Fruit fly (Drosophila melanogaster) whole organism, embryonic: ENCODE results near the gene bsf.

ENCODE experiments used
- CG10565 ChIP-seq: fragments of 200-800 bp; sonication (Bioruptor generic); optimal IDR thresholded peaks from 3 replicates; lab custom pipeline; 2016; ENCODE audit warnings: missing biosample characterization, mild to moderate bottlenecking, missing genetic modification characterization
- CG12391 ChIP-seq: fragments of 200-800 bp; sonication (Bioruptor generic); optimal IDR thresholded peaks from 3 replicates; lab custom pipeline; 2018; ENCODE audit warnings: missing biosample characterization, mild to moderate bottlenecking, missing genetic modification characterization, moderate library complexity
- CG12659 ChIP-seq: fragments of 200-800 bp; sonication (Bioruptor generic); optimal IDR thresholded peaks from 3 replicates; lab custom pipeline; 2017; ENCODE audit warnings: mild to moderate bottlenecking, missing biosample characterization, missing genetic modification reagents, missing genetic modification characterization
- CG13894 ChIP-seq: fragments of 200-800 bp; sonication (Bioruptor generic); optimal IDR thresholded peaks from 3 replicates; lab custom pipeline; 2018; ENCODE audit warnings: missing biosample characterization, mild to moderate bottlenecking, missing genetic modification characterization, moderate library complexity
- CG14860 ChIP-seq: fragments of 200-800 bp; sonication (Bioruptor generic); IDR thresholded peaks from 3 replicates; pipeline ENCODE4 v1.3.6; 2022; ENCODE audit warnings: missing biosample characterization, missing genetic modification characterization; ENCODE audit not compliant: partially characterized antibody
- CG1529 ChIP-seq: fragments of 200-800 bp; sonication (Bioruptor generic); optimal IDR thresholded peaks from 3 replicates; lab custom pipeline; 2018; ENCODE audit warnings: missing biosample characterization, missing genetic modification characterization
- CG17359 ChIP-seq: fragments of 200-800 bp; sonication (Bioruptor generic); optimal IDR thresholded peaks from 3 replicates; lab custom pipeline; 2018; ENCODE audit warnings: missing biosample characterization, mild to moderate bottlenecking, missing genetic modification characterization, moderate library complexity
- CG30403 ChIP-seq: fragments of 200-800 bp; sonication (Bioruptor generic); optimal IDR thresholded peaks from 3 replicates; lab custom pipeline; 2016; ENCODE audit warnings: missing biosample characterization, missing genetic modification characterization
- CG3838 ChIP-seq: fragments of 200-800 bp; sonication (Bioruptor generic); optimal IDR thresholded peaks from 3 replicates; lab custom pipeline; 2016; ENCODE audit warnings: missing biosample characterization, missing genetic modification characterization
- CG4404 ChIP-seq: fragments of 200-800 bp; sonication (Bioruptor generic); IDR thresholded peaks from 2 replicates; pipeline ENCODE4 v1.3.6; 2022; ENCODE audit warnings: missing biosample characterization, missing genetic modification characterization
- CG4424 ChIP-seq: fragments of 200-800 bp; sonication (Bioruptor generic); optimal IDR thresholded peaks from 3 replicates; lab custom pipeline; 2016; ENCODE audit warnings: missing biosample characterization, missing genetic modification characterization
- CG8281 ChIP-seq: fragments of 200-800 bp; sonication (Bioruptor generic); optimal IDR thresholded peaks from 2 replicates; lab custom pipeline; 2018; ENCODE audit warnings: missing biosample characterization, mild to moderate bottlenecking, missing genetic modification characterization, moderate library complexity
- CG8290 ChIP-seq, 3 experiments: fragments of 200-800 bp; sonication (Bioruptor generic); optimal IDR thresholded peaks; 2 replicates each; lab custom pipeline; 2016 to 2019; ENCODE audit warnings: missing biosample characterization in 3 of 3, missing genetic modification characterization in 3 of 3, mild to moderate bottlenecking in 2 of 3, moderate library complexity in 1 of 3
- Chrac-16 ChIP-seq: fragments of 200-800 bp; sonication (Bioruptor generic); optimal IDR thresholded peaks from 3 replicates; lab custom pipeline; 2016; ENCODE audit warnings: missing biosample characterization, missing genetic modification characterization
- CrebB ChIP-seq: fragments of 200-800 bp; sonication (Bioruptor generic); optimal IDR thresholded peaks from 3 replicates; lab custom pipeline; 2018; ENCODE audit warnings: missing biosample characterization, mild to moderate bottlenecking, missing genetic modification characterization
- Fer1 ChIP-seq: fragments of 200-800 bp; sonication (Bioruptor generic); optimal IDR thresholded peaks from 2 replicates; lab custom pipeline; 2017; ENCODE audit warnings: missing biosample characterization, mild to moderate bottlenecking, missing genetic modification characterization
- H15 ChIP-seq: fragments of 200-800 bp; sonication (Bioruptor generic); IDR thresholded peaks from 3 replicates; pipeline ENCODE4 v1.3.6; 2022; ENCODE audit warnings: missing biosample characterization, missing genetic modification characterization
- HHEX ChIP-seq: fragments of 200-800 bp; sonication (Bioruptor generic); optimal IDR thresholded peaks from 3 replicates; lab custom pipeline; 2017; ENCODE audit warnings: missing biosample characterization, mild to moderate bottlenecking, missing genetic modification characterization, missing genetic modification reagents
- Hr51 ChIP-seq, 2 experiments: fragments of 200-800 bp; sonication (Bioruptor generic); optimal IDR thresholded peaks; 2 replicates in 1 of 2; 3 replicates in 1 of 2; lab custom pipeline; 2016 to 2018; ENCODE audit warnings: missing biosample characterization in 2 of 2, missing genetic modification characterization in 2 of 2, mild to moderate bottlenecking in 1 of 2, moderate library complexity in 1 of 2
- Lim3 ChIP-seq: fragments of 200-800 bp; sonication (Bioruptor generic); IDR thresholded peaks from 2 replicates; pipeline ENCODE4 v1.3.6; 2022; ENCODE audit warnings: missing biosample characterization, missing genetic modification characterization
- Pdp1 ChIP-seq, 2 experiments: fragments of 200-800 bp; sonication (Bioruptor generic); optimal IDR thresholded peaks; 3 replicates each; lab custom pipeline; 2016; ENCODE audit warnings: missing biosample characterization in 2 of 2, missing genetic modification characterization in 2 of 2, mild to moderate bottlenecking in 1 of 2, moderate library complexity in 1 of 2
- Poxn ChIP-seq: fragments of 200-800 bp; sonication (Bioruptor generic); IDR thresholded peaks from 2 replicates; pipeline ENCODE4 v1.3.6; 2022; ENCODE audit warnings: missing biosample characterization, missing genetic modification characterization
- Ravus ChIP-seq: fragments of 200-800 bp; sonication (Bioruptor generic); IDR thresholded peaks from 2 replicates; pipeline ENCODE4 v1.3.6; 2022; ENCODE audit warnings: missing biosample characterization, missing genetic modification characterization
- Rfx ChIP-seq: fragments of 200-800 bp; sonication (Bioruptor generic); IDR thresholded peaks from 2 replicates; pipeline ENCODE4 v1.3.6; 2022; ENCODE audit warnings: missing biosample characterization, missing genetic modification characterization
- Six4 ChIP-seq: fragments of 200-800 bp; sonication (Bioruptor generic); optimal IDR thresholded peaks from 2 replicates; lab custom pipeline; 2016; ENCODE audit warnings: missing biosample characterization, missing genetic modification characterization
- Sry-β ChIP-seq: fragments of 200-800 bp; sonication (Bioruptor generic); optimal IDR thresholded peaks from 2 replicates; lab custom pipeline; 2018; ENCODE audit warnings: missing biosample characterization, mild to moderate bottlenecking, missing genetic modification characterization, moderate library complexity
- Taf1 ChIP-seq: fragments of 200-800 bp; sonication (Bioruptor generic); IDR thresholded peaks from 2 replicates; pipeline ENCODE4 v1.3.6; 2022; ENCODE audit warnings: missing biosample characterization, missing genetic modification characterization
- amos ChIP-seq: fragments of 200-800 bp; sonication (Bioruptor generic); IDR thresholded peaks from 2 replicates; pipeline ENCODE4 v1.3.6; 2022; ENCODE audit warnings: missing biosample characterization, missing genetic modification characterization; ENCODE audit not compliant: partially characterized antibody
- az2 ChIP-seq: fragments of 200-800 bp; sonication (Bioruptor generic); optimal IDR thresholded peaks from 3 replicates; lab custom pipeline; 2016; ENCODE audit warnings: missing biosample characterization, missing genetic modification characterization
- bsh ChIP-seq, 2 experiments: fragments of 200-800 bp; sonication (Bioruptor generic); optimal IDR thresholded peaks; 2 replicates each; lab custom pipeline; 2017 to 2018; ENCODE audit warnings: mild to moderate bottlenecking in 2 of 2, missing biosample characterization in 2 of 2, missing genetic modification characterization in 2 of 2, moderate library complexity in 1 of 2
- cad ChIP-seq: fragments of >200 bp; optimal IDR thresholded peaks from 2 replicates; lab custom pipeline; 2017; ENCODE audit warnings: missing biosample characterization, missing genetic modification characterization
- da ChIP-seq: fragments of 200-800 bp; sonication (Bioruptor generic); optimal IDR thresholded peaks from 2 replicates; lab custom pipeline; 2016; ENCODE audit warnings: missing biosample characterization, missing genetic modification characterization
- dysf ChIP-seq: fragments of 200-800 bp; sonication (Bioruptor generic); IDR thresholded peaks from 3 replicates; pipeline ENCODE4 v1.3.6; 2022; ENCODE audit warnings: missing biosample characterization, missing genetic modification characterization
- ewg ChIP-seq: fragments of 200-800 bp; sonication (Bioruptor generic); optimal IDR thresholded peaks from 3 replicates; lab custom pipeline; 2017; ENCODE audit warnings: mild to moderate bottlenecking, missing biosample characterization, missing genetic modification reagents, missing genetic modification characterization
- fd3F ChIP-seq: fragments of 200-800 bp; sonication (Bioruptor generic); optimal IDR thresholded peaks from 2 replicates; lab custom pipeline; 2018; ENCODE audit warnings: missing biosample characterization, mild to moderate bottlenecking, missing genetic modification characterization, moderate library complexity
- gro ChIP-seq: fragments of 200-800 bp; sonication (Bioruptor generic); optimal IDR thresholded peaks from 2 replicates; lab custom pipeline; 2016; ENCODE audit warnings: missing biosample characterization, missing genetic modification characterization
- ind ChIP-seq: fragments of 200-800 bp; sonication (Bioruptor generic); optimal IDR thresholded peaks from 3 replicates; lab custom pipeline; 2016; ENCODE audit warnings: missing biosample characterization, missing genetic modification characterization
- insv ChIP-seq, 2 experiments: fragments of 200-800 bp; sonication (Bioruptor generic); optimal IDR thresholded peaks; 3 replicates each; lab custom pipeline; 2016 to 2018; ENCODE audit warnings: missing biosample characterization in 2 of 2, missing genetic modification characterization in 2 of 2
- klu ChIP-seq: fragments of 200-800 bp; sonication (Bioruptor generic); IDR thresholded peaks from 2 replicates; pipeline ENCODE4 v1.3.6; 2022; ENCODE audit warnings: missing biosample characterization, missing genetic modification characterization
- lbe ChIP-seq: fragments of 200-800 bp; sonication (Bioruptor generic); optimal IDR thresholded peaks from 2 replicates; lab custom pipeline; 2016; ENCODE audit warnings: missing biosample characterization, mild to moderate bottlenecking, missing genetic modification characterization
- lov ChIP-seq, 2 experiments: fragments of 200-800 bp in 1 of 2; fragments of >200 bp in 1 of 2; sonication (Bioruptor generic) in 1 of 2; IDR thresholded peaks in 1 of 2; optimal IDR thresholded peaks in 1 of 2; 2 replicates in 1 of 2; 3 replicates in 1 of 2; pipeline versions ENCODE4 v1.3.6 to Lab custom; 2017 to 2022; ENCODE audit warnings: missing biosample characterization in 1 of 2, missing genetic modification characterization in 1 of 2
- nerfin-2 ChIP-seq: fragments of 200-800 bp; sonication (Bioruptor generic); IDR thresholded peaks from 2 replicates; pipeline ENCODE4 v1.3.6; 2022; ENCODE audit warnings: missing biosample characterization, missing genetic modification characterization; ENCODE audit not compliant: partially characterized antibody
- pfk ChIP-seq: fragments of 200-800 bp; sonication (Bioruptor generic); optimal IDR thresholded peaks from 2 replicates; lab custom pipeline; 2018; ENCODE audit warnings: missing biosample characterization, mild to moderate bottlenecking, missing genetic modification characterization, moderate library complexity
- ranshi ChIP-seq: fragments of 200-800 bp; sonication (Bioruptor generic); IDR thresholded peaks from 2 replicates; pipeline ENCODE4 v1.3.6; 2022; ENCODE audit warnings: missing biosample characterization, missing genetic modification characterization
- tgo ChIP-seq: fragments of 200-800 bp; sonication (Bioruptor generic); IDR thresholded peaks from 3 replicates; pipeline ENCODE4 v1.3.6; 2022; ENCODE audit warnings: missing biosample characterization, missing genetic modification characterization
- vnd ChIP-seq: fragments of 200-800 bp; sonication (Bioruptor generic); IDR thresholded peaks from 3 replicates; pipeline ENCODE4 v1.3.6; 2022; ENCODE audit warnings: missing biosample characterization, missing genetic modification characterization; ENCODE audit not compliant: partially characterized antibody
- wek ChIP-seq: fragments of 200-800 bp; sonication (Bioruptor generic); optimal IDR thresholded peaks from 3 replicates; lab custom pipeline; 2018; ENCODE audit warnings: missing biosample characterization, mild to moderate bottlenecking, missing genetic modification characterization, moderate library complexity

bsf gene

dm6 chr2L:18442903-18443608 lies 11.3 kb downstream of the bsf start, which contains the start of gene RpS26 (continued):
- no peak for TF ChIP-seq lov (optimal IDR thresholded peaks at IDR 0.05; lab: Kevin White, UChicago)
- peak; percentile 65; the same call in 1 of the 3 replicates for TF ChIP-seq lov (GFP tag; IDR thresholded peaks at IDR 0.05; lab: Robert Waterston, UW)
- TF ChIP-seq Chrac-16 (GFP tag; lab: Kevin White, UChicago): peak; percentile 34
- no peak for TF ChIP-seq CrebB (tag; lab: Kevin White, UChicago)
- TF ChIP-seq bsh (GFP tag; optimal IDR thresholded peaks at IDR 0.05; lab: Kevin White, UChicago): peak in 1 of 2 experiments; percentile 19
- no peak for TF ChIP-seq HHEX (GFP tag; lab: Kevin White, UChicago)
- TF ChIP-seq lbe (GFP tag; lab: Kevin White, UChicago): peak; percentile 40
- peak; percentile 88 for TF ChIP-seq Sry-β (GFP tag; lab: Kevin White, UChicago)
- peak in 1 of 2 experiments; percentile 60 for TF ChIP-seq Hr51 (GFP tag; optimal IDR thresholded peaks at IDR 0.05; lab: Kevin White, UChicago)
- peak; percentile 51; the same call in 2 of the 3 replicates for TF ChIP-seq dysf (GFP tag; lab: Robert Waterston, UW)
- TF ChIP-seq Six4 (GFP tag; lab: Kevin White, UChicago): no peak
- peak; percentile 71 for TF ChIP-seq CG30403 (GFP tag; lab: Kevin White, UChicago)
- TF ChIP-seq pfk (GFP tag; lab: Kevin White, UChicago): peak; percentile 41
- no peak; the same call in 2 of the 3 replicates for TF ChIP-seq tgo (GFP tag; lab: Robert Waterston, UW)
- peak; percentile 44 to 51 for TF ChIP-seq Pdp1 (GFP tag; optimal IDR thresholded peaks at IDR 0.05; lab: Kevin White, UChicago)
- TF ChIP-seq CG12659 (GFP tag; lab: Kevin White, UChicago): peak; percentile 76
- no peak for TF ChIP-seq Lim3
- TF ChIP-seq CG13894 (tag; lab: Kevin White, UChicago): peak; percentile 43
- peak; percentile 17 for TF ChIP-seq CG1529 (GFP tag; lab: Kevin White, UChicago)
- TF ChIP-seq insv (GFP tag; optimal IDR thresholded peaks at IDR 0.05; lab: Kevin White, UChicago): peak; percentile 61 to 98
- TF ChIP-seq az2: no peak
- TF ChIP-seq da (GFP tag; lab: Kevin White, UChicago): no peak
- TF ChIP-seq amos: no peak
- no peak for TF ChIP-seq CG10565
- TF ChIP-seq klu (GFP tag; lab: Robert Waterston, UW): no peak
- TF ChIP-seq CG12391 (tag; lab: Kevin White, UChicago): peak; percentile 46
- TF ChIP-seq Rfx (GFP tag; lab: Robert Waterston, UW): peak; percentile 75
- peak; percentile 44; the same call in 1 of the 3 replicates for TF ChIP-seq H15 (GFP tag; lab: Robert Waterston, UW)
- no peak; the same call in 1 of the 2 replicates for TF ChIP-seq ranshi
- TF ChIP-seq ewg (GFP tag; lab: Kevin White, UChicago): no peak
- peak; percentile 9 for TF ChIP-seq ind (GFP tag; lab: Kevin White, UChicago)
- TF ChIP-seq CG4404 (GFP tag; lab: Robert Waterston, UW): peak; percentile 30; the same call in 1 of the 2 replicates
- TF ChIP-seq gro (GFP tag; lab: Kevin White, UChicago): peak; percentile 40
- TF ChIP-seq CG3838 (GFP tag; lab: Kevin White, UChicago): no peak
- TF ChIP-seq wek (GFP tag; lab: Kevin White, UChicago): no peak
- no peak for TF ChIP-seq Taf1
- peak; percentile 59 for TF ChIP-seq Fer1 (GFP tag; lab: Kevin White, UChicago)
- peak; percentile 27 for TF ChIP-seq CG17359
- TF ChIP-seq fd3F (GFP tag; lab: Kevin White, UChicago): peak; percentile 27
- no peak for TF ChIP-seq Poxn (GFP tag; lab: Robert Waterston, UW)
- peak; percentile 50 for TF ChIP-seq CG4424
- 0 out of 3 replicates have a peak, but pooled peaks have one; percentile 12 for TF ChIP-seq CG14860 (GFP tag; lab: Robert Waterston, UW)
- no peak for TF ChIP-seq Ravus (GFP tag; lab: Robert Waterston, UW)
- TF ChIP-seq nerfin-2 (GFP tag; lab: Robert Waterston, UW): no peak
- TF ChIP-seq vnd (GFP tag; lab: Robert Waterston, UW): no peak
- peak; percentile 46 for TF ChIP-seq CG8290 (GFP tag; optimal IDR thresholded peaks at IDR 0.05; lab: Kevin White, UChicago)
- TF ChIP-seq CG8290 (tag; optimal IDR thresholded peaks at IDR 0.05; lab: Kevin White, UChicago): peak in 1 of 2 experiments; percentile 59
- no peak for TF ChIP-seq cad (GFP tag; lab: Kevin White, UChicago)
- no peak for TF ChIP-seq CG8281 (tag; lab: Kevin White, UChicago)
